Worm (Caenorhabditis elegans): ENCODE data around the gene dct-7.

- TF ChIP-seq nhr-28 (tag; optimal IDR thresholded peaks at IDR 0.05): no peak
- TF ChIP-seq ama-1 (optimal IDR thresholded peaks at IDR 0.05): no peak
- TF ChIP-seq ztf-11 (tag; optimal IDR thresholded peaks at IDR 0.05): no peak
- no peak for TF ChIP-seq duxl-1 (tag; optimal IDR thresholded peaks at IDR 0.05; ENCODE audit: poor library complexity)
- no peak for TF ChIP-seq daf-19 (GFP tag; conservative IDR thresholded peaks at IDR 0.05)
- no peak for TF ChIP-seq unc-62 (GFP tag; optimal IDR thresholded peaks at IDR 0.05 in 1 of 2)
- no peak for TF ChIP-seq unc-62 (tag; optimal IDR thresholded peaks at IDR 0.05)
- TF ChIP-seq F49E8.2 (tag; optimal IDR thresholded peaks at IDR 0.05; ENCODE audit: borderline replicate concordance): no peak
- no peak for TF ChIP-seq zag-1 (tag; optimal IDR thresholded peaks at IDR 0.05)
- TF ChIP-seq pha-4 (GFP tag; IDR thresholded peaks at IDR 0.05): no peak
- no peak for TF ChIP-seq pha-4 (tag; optimal IDR thresholded peaks at IDR 0.05)
- TF ChIP-seq fkh-10 (GFP tag; optimal IDR thresholded peaks at IDR 0.05): no peak
- no peak for TF ChIP-seq attf-4 (tag; optimal IDR thresholded peaks at IDR 0.05)
These were observed 45.9 kb downstream of the dct-7 start, which contains the start of gene col-34 for ce11 chrIV:4244510-4244909.

All from whole organism, L4 larva.